Fruit fly (Drosophila melanogaster): Measurements from ENCODE around the gene Act5C.

Act5C gene

DNA sequence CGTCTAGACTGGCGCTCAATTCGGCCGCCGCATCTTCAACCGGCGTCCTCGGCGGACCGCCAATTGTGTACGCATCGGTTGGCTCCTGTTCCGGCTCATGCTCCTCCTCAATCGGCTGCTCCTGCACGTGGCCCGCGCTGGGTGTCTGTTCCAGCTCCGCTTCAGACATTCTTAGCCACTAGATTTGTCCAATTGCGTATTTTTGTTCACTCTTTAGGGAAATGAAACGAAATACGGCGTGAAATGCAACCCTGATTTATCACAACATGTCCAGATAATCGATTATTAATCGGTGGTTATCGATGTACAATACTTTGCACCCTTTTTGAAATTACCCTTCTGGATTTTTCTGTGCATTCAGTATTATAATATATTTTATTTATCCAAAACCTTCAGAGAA lies 24.1 kb upstream of the Act5C start, which contains the start of gene mof (continued):
- TF ChIP-seq MESR4 (GFP tag; optimal IDR thresholded peaks at IDR 0.05) (peak; percentile 59), lilli (GFP tag; optimal IDR thresholded peaks at IDR 0.05) (no peak), dpn (GFP tag; optimal IDR thresholded peaks at IDR 0.05) (no peak), CG12219 (GFP tag; optimal IDR thresholded peaks at IDR 0.05) (no peak), CG30403 (GFP tag; optimal IDR thresholded peaks at IDR 0.05) (no peak), Doc3 (GFP tag; IDR thresholded peaks at IDR 0.05; ENCODE audit: partially characterized antibody) (peak; percentile 58), CG34224 (GFP tag; IDR thresholded peaks at IDR 0.05; ENCODE audit: partially characterized antibody) (peak; percentile 85), chn (GFP tag; optimal IDR thresholded peaks at IDR 0.05) (no peak), tio (GFP tag; optimal IDR thresholded peaks at IDR 0.05) (no peak), Rfx (GFP tag; IDR thresholded peaks at IDR 0.05) (no peak), wor (GFP tag; IDR thresholded peaks at IDR 0.05) (no peak), CG10366 (GFP tag; IDR thresholded peaks at IDR 0.05) (no peak), chm (GFP tag; IDR thresholded peaks at IDR 0.05) (no peak), bcd (GFP tag; optimal IDR thresholded peaks at IDR 0.05) (no peak), Bteb2 (GFP tag; optimal IDR thresholded peaks at IDR 0.05) (no peak), unc-4 (GFP tag; IDR thresholded peaks at IDR 0.05; ENCODE audit: partially characterized antibody) (peak; percentile 76), caup (GFP tag; optimal IDR thresholded peaks at IDR 0.05; ENCODE audit: severe bottlenecking) (no peak), CG9932 (GFP tag; IDR thresholded peaks at IDR 0.05) (no peak), CTCF (GFP tag; optimal IDR thresholded peaks at IDR 0.05) (no peak), CG18619 (GFP tag; optimal IDR thresholded peaks at IDR 0.05) (no peak), CG12659 (GFP tag; optimal IDR thresholded peaks at IDR 0.05) (no peak), pb (GFP tag; optimal IDR thresholded peaks at IDR 0.05) (no peak), bowl (GFP tag; IDR thresholded peaks at IDR 0.05) (no peak), hth (optimal IDR thresholded peaks at IDR 0.05) (no peak), nom (GFP tag; optimal IDR thresholded peaks at IDR 0.05) (peak; percentile 18), Hey (tag; optimal IDR thresholded peaks at IDR 0.05) (no peak), sqz (GFP tag; optimal IDR thresholded peaks at IDR 0.05) (no peak), zen (tag; optimal IDR thresholded peaks at IDR 0.05) (no peak), ro (GFP tag; IDR thresholded peaks at IDR 0.05) (no peak), CG10267 (tag; optimal IDR thresholded peaks at IDR 0.05) (peak; percentile 35), CG1529 (GFP tag; optimal IDR thresholded peaks at IDR 0.05) (no peak), Ada2b (GFP tag; IDR thresholded peaks at IDR 0.05) (no peak), CG32772 (GFP tag; IDR thresholded peaks at IDR 0.05) (no peak), CG16779 (GFP tag; IDR thresholded peaks at IDR 0.05) (no peak), inv (GFP tag; IDR thresholded peaks at IDR 0.05; ENCODE audit: partially characterized antibody) (peak; percentile 55), HLH4C (GFP tag; IDR thresholded peaks at IDR 0.05; ENCODE audit: partially characterized antibody) (peak; percentile 87), Elba2 (GFP tag; optimal IDR thresholded peaks at IDR 0.05) (peak; percentile 30), Eip74EF (GFP tag; optimal IDR thresholded peaks at IDR 0.05) (no peak), CG2116 (GFP tag; optimal IDR thresholded peaks at IDR 0.05) (peak; percentile 97), ftz-f1 (GFP tag; optimal IDR thresholded peaks at IDR 0.05) (no peak), cas (GFP tag; IDR thresholded peaks at IDR 0.05) (no peak), Dip2 (GFP tag; IDR thresholded peaks at IDR 0.05) (no peak), Chrac-16 (GFP tag; optimal IDR thresholded peaks at IDR 0.05) (no peak), CG7357 (GFP tag; IDR thresholded peaks at IDR 0.05) (no peak), CG11723 (GFP tag; optimal IDR thresholded peaks at IDR 0.05) (no peak), cad (GFP tag; optimal IDR thresholded peaks at IDR 0.05) (no peak), gfzf (GFP tag; optimal IDR thresholded peaks at IDR 0.05) (no peak), Mes4 (GFP tag; optimal IDR thresholded peaks at IDR 0.05) (no peak), gt (GFP tag; IDR thresholded peaks at IDR 0.05) (no peak), CG13123 (GFP tag; optimal IDR thresholded peaks at IDR 0.05) (no peak), sens (GFP tag) (no peak), CG8478 (optimal IDR thresholded peaks at IDR 0.05) (no peak), HmgD (GFP tag; optimal IDR thresholded peaks at IDR 0.05) (no peak)

Data from whole organism, embryonic.